Fruit fly (Drosophila melanogaster) whole organism, embryonic: ENCODE results near the gene CG31809.

Experiments used
- CG14014 ChIP-seq: fragments of 200-800 bp; sonication (Bioruptor generic); IDR thresholded peaks from 2 replicates; pipeline ENCODE4 v1.3.6; 2022; ENCODE audit warnings: missing biosample characterization, missing genetic modification characterization
- CG1792 ChIP-seq: fragments of 200-800 bp; sonication (Bioruptor generic); optimal IDR thresholded peaks from 2 replicates; lab custom pipeline; 2016; ENCODE audit warnings: missing biosample characterization, missing genetic modification characterization
- CG31388 ChIP-seq: fragments of 200-800 bp; sonication (Bioruptor generic); optimal IDR thresholded peaks from 2 replicates; lab custom pipeline; 2016; ENCODE audit warnings: missing biosample characterization, missing genetic modification characterization
- Ets65A ChIP-seq: fragments of 200-800 bp; sonication (Bioruptor generic); peaks from one replicate; lab custom pipeline; 2016; ENCODE audit warnings: missing biosample characterization, missing genetic modification characterization
- MESR4 ChIP-seq: fragments of 200-800 bp; sonication (Bioruptor generic); optimal IDR thresholded peaks from 2 replicates; lab custom pipeline; 2018; ENCODE audit warnings: missing biosample characterization, mild to moderate bottlenecking, missing genetic modification characterization, moderate library complexity
- chm ChIP-seq: fragments of 200-800 bp; sonication (Bioruptor generic); IDR thresholded peaks from 2 replicates; pipeline ENCODE4 v1.3.6; 2022; ENCODE audit warnings: missing biosample characterization, missing genetic modification characterization
- ro ChIP-seq: fragments of 200-800 bp; sonication (Bioruptor generic); IDR thresholded peaks from 2 replicates; pipeline ENCODE4 v1.3.6; 2022; ENCODE audit warnings: missing biosample characterization, missing genetic modification characterization
- toy ChIP-seq: fragments of 200-800 bp; sonication (Bioruptor generic); IDR thresholded peaks from 2 replicates; pipeline ENCODE4 v1.3.6; 2022; ENCODE audit warnings: missing biosample characterization, missing genetic modification characterization
- tx ChIP-seq: fragments of 200-800 bp; sonication (Bioruptor generic); optimal IDR thresholded peaks from 2 replicates; lab custom pipeline; 2016; ENCODE audit warnings: missing biosample characterization, missing genetic modification characterization

DNA sequence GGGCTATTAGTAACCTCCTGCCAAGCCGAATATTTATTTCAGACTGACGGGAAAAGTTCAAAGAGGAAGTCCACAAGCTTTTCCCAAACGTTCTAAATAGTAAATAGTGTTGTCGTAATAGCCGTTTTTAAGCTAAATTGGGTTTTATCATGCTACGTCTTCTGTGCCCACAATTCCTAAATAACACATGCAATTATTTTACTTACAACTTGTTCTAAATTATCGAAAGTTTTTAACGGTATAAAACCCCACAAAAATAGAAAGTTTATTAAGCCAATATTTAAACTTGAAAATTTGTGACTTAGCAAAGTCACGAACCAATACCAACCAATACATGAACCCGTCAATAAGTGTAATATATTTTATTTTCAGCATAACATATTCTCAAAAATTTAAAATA, 9.8 kb downstream of the CG31809 start, which contains the start of gene CG13284:
- TF ChIP-seq CG1792 (GFP tag; lab: Kevin White, UChicago): no peak
- TF ChIP-seq CG31388: no peak
- TF ChIP-seq tx (GFP tag; lab: Kevin White, UChicago): no peak
- no peak for TF ChIP-seq toy (GFP tag; lab: Robert Waterston, UW)
- no peak for TF ChIP-seq chm (GFP tag; lab: Robert Waterston, UW)
- TF ChIP-seq MESR4: no peak
- no peak for TF ChIP-seq Ets65A (GFP tag; lab: Kevin White, UChicago)
- no peak for TF ChIP-seq ro (GFP tag; lab: Robert Waterston, UW)
- no peak for TF ChIP-seq CG14014 (GFP tag; lab: Robert Waterston, UW)
